Worm (Caenorhabditis elegans) whole organism, L4 larva: ENCODE measurements around the gene F25B5.5.

Experiments
- F26F4.8 ChIP-seq: fragments of 200-800 bp; sonication (Bioruptor generic); conservative IDR thresholded peaks from 2 replicates; pipeline ENCODE4 v1.3.6; 2022; ENCODE audit warnings: missing genetic modification characterization, missing compliant biosample characterization
- F44E2.7 ChIP-seq: fragments of 200-800 bp; sonication (Bioruptor generic); IDR thresholded peaks from 2 replicates; pipeline ENCODE4 v2.1.2; 2022; ENCODE audit warnings: missing genetic modification characterization, missing compliant biosample characterization
- F49E8.2 ChIP-seq: sonication (generic microtip); optimal IDR thresholded peaks from 2 replicates; lab custom pipeline; 2016; ENCODE audit warnings: missing compliant biosample characterization, mild to moderate bottlenecking, missing genetic modification characterization, borderline replicate concordance
- T20F7.1 ChIP-seq: fragments of 200-800 bp; sonication (Bioruptor generic); optimal IDR thresholded peaks from 2 replicates; lab custom pipeline; 2018; ENCODE audit warnings: mild to moderate bottlenecking, missing genetic modification characterization, missing compliant biosample characterization
- T26A8.4 ChIP-seq: fragments of 200-800 bp; sonication (Bioruptor generic); IDR thresholded peaks from 2 replicates; pipeline ENCODE4 v1.3.6; 2022; ENCODE audit warnings: missing genetic modification characterization, missing compliant biosample characterization
- Y75B8A.6 ChIP-seq: fragments of 200-800 bp; sonication (Bioruptor generic); IDR thresholded peaks from 2 replicates; pipeline ENCODE4 v1.3.6; 2022; ENCODE audit warnings: missing genetic modification reagents, missing genetic modification characterization, missing compliant biosample characterization
- aha-1 ChIP-seq: fragments of 150-350 bp; peaks from one replicate; lab custom pipeline; 2014; ENCODE audit warnings: missing biosample characterization, missing genetic modification characterization
- ama-1 ChIP-seq: fragments of 150-350 bp; optimal IDR thresholded peaks from 2 replicates; lab custom pipeline; 2014; ENCODE audit warnings: inconsistent platforms, mixed read lengths
- attf-4 ChIP-seq: sonication (generic microtip); optimal IDR thresholded peaks from 3 replicates; lab custom pipeline; 2017; ENCODE audit warnings: missing biosample characterization, missing genetic modification characterization
- ceh-44 ChIP-seq: fragments of 200-800 bp; sonication (Bioruptor generic); IDR thresholded peaks from 2 replicates; pipeline ENCODE4 v1.3.6; 2022; ENCODE audit warnings: missing genetic modification reagents, missing genetic modification characterization, missing compliant biosample characterization
- ceh-82 ChIP-seq: sonication (generic microtip); optimal IDR thresholded peaks from 2 replicates; lab custom pipeline; 2017; ENCODE audit warnings: missing biosample characterization, missing genetic modification characterization
- cey-2 ChIP-seq: sonication (generic microtip); optimal IDR thresholded peaks from 3 replicates; lab custom pipeline; 2017; ENCODE audit warnings: missing genetic modification characterization, mild to moderate bottlenecking, missing compliant biosample characterization, antibody characterized with exemption, borderline replicate concordance; ENCODE audit not compliant: insufficient read depth
- ctbp-1 ChIP-seq: fragments of 200-800 bp; sonication (Bioruptor generic); IDR thresholded peaks from 2 replicates; pipeline ENCODE4 v1.3.6; 2022; ENCODE audit warnings: missing genetic modification reagents, missing genetic modification characterization, missing compliant biosample characterization
- daf-12 ChIP-seq: fragments of 150-350 bp; optimal IDR thresholded peaks from 2 replicates; lab custom pipeline; 2014; ENCODE audit warnings: missing biosample characterization, missing genetic modification reagents, missing genetic modification characterization
- daf-16 ChIP-seq, 3 experiments: sonication (generic microtip); optimal IDR thresholded peaks; 2 replicates each; lab custom pipeline; 2016 to 2017; ENCODE audit warnings: missing genetic modification characterization in 3 of 3, missing genetic modification reagents in 3 of 3, mild to moderate bottlenecking in 2 of 3, missing compliant biosample characterization in 2 of 3, missing biosample characterization in 1 of 3, moderate library complexity in 1 of 3
- daf-8 ChIP-seq: fragments of 200-800 bp; sonication (Bioruptor generic); IDR thresholded peaks from 2 replicates; pipeline ENCODE4 v1.3.6; 2022; ENCODE audit warnings: missing genetic modification characterization, missing compliant biosample characterization
- dmd-9 ChIP-seq: fragments of 200-800 bp; sonication (Bioruptor generic); IDR thresholded peaks from 2 replicates; pipeline ENCODE4 v1.3.6; 2022; ENCODE audit warnings: missing genetic modification reagents, missing genetic modification characterization, missing compliant biosample characterization
- dpl-1 ChIP-seq: fragments of 150-350 bp; optimal IDR thresholded peaks from 2 replicates; lab custom pipeline; 2014; ENCODE audit warnings: missing biosample characterization, missing genetic modification reagents, missing genetic modification characterization
- dve-1 ChIP-seq: sonication (generic microtip); optimal IDR thresholded peaks from 2 replicates; lab custom pipeline; 2017; ENCODE audit warnings: antibody characterized with exemption, mild to moderate bottlenecking, missing genetic modification characterization, missing compliant biosample characterization; ENCODE audit not compliant: insufficient read depth
- egl-27 ChIP-seq: sonication (generic microtip); optimal IDR thresholded peaks from 3 replicates; lab custom pipeline; 2017; ENCODE audit warnings: missing biosample characterization, missing genetic modification reagents, missing genetic modification characterization
- egl-43 ChIP-seq: fragments of 200-800 bp; sonication (Bioruptor generic); IDR thresholded peaks from 2 replicates; pipeline ENCODE4 v1.3.6; 2022; ENCODE audit warnings: missing genetic modification reagents, missing genetic modification characterization, missing compliant biosample characterization
- gei-8 ChIP-seq: fragments of 200-800 bp; sonication (Bioruptor generic); optimal IDR thresholded peaks from 2 replicates; lab custom pipeline; 2018; ENCODE audit warnings: mild to moderate bottlenecking, missing genetic modification characterization, missing compliant biosample characterization
- hlh-11 ChIP-seq: fragments of 200-800 bp; sonication (Bioruptor generic); optimal IDR thresholded peaks from 2 replicates; lab custom pipeline; 2018; ENCODE audit warnings: mild to moderate bottlenecking, missing genetic modification characterization, missing compliant biosample characterization
- hlh-30 ChIP-seq: sonication (generic microtip); optimal IDR thresholded peaks from 2 replicates; lab custom pipeline; 2017; ENCODE audit warnings: antibody characterized with exemption, mild to moderate bottlenecking, missing genetic modification characterization, missing compliant biosample characterization; ENCODE audit not compliant: insufficient read depth
- lim-7 ChIP-seq: fragments of 200-800 bp; sonication (Bioruptor generic); IDR thresholded peaks from 2 replicates; pipeline ENCODE4 v1.3.6; 2022; ENCODE audit warnings: missing genetic modification characterization, missing compliant biosample characterization
- madf-5 ChIP-seq, 2 experiments: fragments of 200-800 bp; sonication (Bioruptor generic); IDR thresholded peaks; 2 replicates each; pipeline ENCODE4 v1.3.6; 2022; ENCODE audit warnings: missing compliant biosample characterization in 2 of 2, missing genetic modification characterization in 2 of 2
- madf-9 ChIP-seq: fragments of 200-800 bp; sonication (Bioruptor generic); conservative IDR thresholded peaks from 2 replicates; pipeline ENCODE4 v1.3.6; 2022; ENCODE audit warnings: missing genetic modification reagents, missing genetic modification characterization, missing compliant biosample characterization
- mdl-1 ChIP-seq, 2 experiments: fragments of 150-350 bp in 1 of 2; sonication (generic microtip) in 1 of 2; optimal IDR thresholded peaks; 2 replicates each; lab custom pipeline; 2014 to 2017; ENCODE audit warnings: missing biosample characterization in 2 of 2, missing genetic modification characterization in 2 of 2
- mxl-2 ChIP-seq: fragments of 200-800 bp; sonication (Bioruptor generic); conservative IDR thresholded peaks from 2 replicates; pipeline ENCODE4 v1.3.6; 2022; ENCODE audit warnings: missing genetic modification reagents, missing genetic modification characterization, missing compliant biosample characterization
- nhr-10 ChIP-seq: fragments of 150-350 bp; optimal IDR thresholded peaks from 2 replicates; lab custom pipeline; 2014; ENCODE audit warnings: missing biosample characterization, missing genetic modification characterization
- nhr-11 ChIP-seq: fragments of 150-350 bp; optimal IDR thresholded peaks from 2 replicates; lab custom pipeline; 2014; ENCODE audit warnings: missing biosample characterization, missing genetic modification characterization
- nhr-25 ChIP-seq: sonication (generic microtip); optimal IDR thresholded peaks from 2 replicates; lab custom pipeline; 2017; ENCODE audit warnings: missing genetic modification characterization, mild to moderate bottlenecking, missing compliant biosample characterization, antibody characterized with exemption, moderate library complexity, borderline replicate concordance; ENCODE audit not compliant: insufficient read depth
- nhr-41 ChIP-seq: fragments of 200-800 bp; sonication (Bioruptor generic); IDR thresholded peaks from 2 replicates; pipeline ENCODE4 v1.3.6; 2022; ENCODE audit warnings: missing genetic modification reagents, missing genetic modification characterization, missing compliant biosample characterization
- nhr-42 ChIP-seq: fragments of 200-800 bp; sonication (Bioruptor generic); IDR thresholded peaks from 2 replicates; pipeline ENCODE4 v1.3.6; 2022; ENCODE audit warnings: missing genetic modification characterization, missing compliant biosample characterization
- nhr-48 ChIP-seq: sonication (generic microtip); optimal IDR thresholded peaks from 2 replicates; lab custom pipeline; 2016; ENCODE audit warnings: mild to moderate bottlenecking, missing genetic modification characterization, missing compliant biosample characterization
- pha-4 ChIP-seq, 2 experiments: fragments of 150-350 bp in 1 of 2; fragments of 200-800 bp in 1 of 2; sonication (Bioruptor generic) in 1 of 2; IDR thresholded peaks in 1 of 2; optimal IDR thresholded peaks in 1 of 2; 2 replicates each; pipeline versions ENCODE4 v1.3.6 to Lab custom; 2014 to 2022; ENCODE audit warnings: missing genetic modification characterization in 2 of 2, missing genetic modification reagents in 2 of 2, missing biosample characterization in 1 of 2, missing compliant biosample characterization in 1 of 2
- pqm-1 ChIP-seq: sonication (generic microtip); optimal IDR thresholded peaks from 2 replicates; lab custom pipeline; 2017; ENCODE audit warnings: missing biosample characterization, missing genetic modification characterization
- set-16 ChIP-seq: fragments of 200-800 bp; sonication (Bioruptor generic); IDR thresholded peaks from 2 replicates; pipeline ENCODE4 v1.3.6; 2022; ENCODE audit warnings: missing genetic modification reagents, missing genetic modification characterization, missing compliant biosample characterization
- snpc-4 ChIP-seq: fragments of 150-350 bp; optimal IDR thresholded peaks from 2 replicates; lab custom pipeline; 2014; ENCODE audit warnings: missing biosample characterization, missing genetic modification characterization
- spr-1 ChIP-seq: sonication (generic microtip); optimal IDR thresholded peaks from 2 replicates; lab custom pipeline; 2016; ENCODE audit warnings: mild to moderate bottlenecking, missing genetic modification characterization, missing compliant biosample characterization
- spr-3 ChIP-seq: fragments of 200-800 bp; sonication (Bioruptor generic); optimal IDR thresholded peaks from 2 replicates; lab custom pipeline; 2018; ENCODE audit warnings: mild to moderate bottlenecking, missing genetic modification characterization, missing compliant biosample characterization
- unc-130 ChIP-seq: sonication (generic microtip); optimal IDR thresholded peaks from 2 replicates; lab custom pipeline; 2016; ENCODE audit warnings: missing genetic modification reagents, missing genetic modification characterization, missing compliant biosample characterization
- zag-1 ChIP-seq: fragments of 150-350 bp; optimal IDR thresholded peaks from 2 replicates; lab custom pipeline; 2014; ENCODE audit warnings: missing biosample characterization, missing genetic modification characterization
- ztf-7 ChIP-seq: fragments of 150-350 bp; optimal IDR thresholded peaks from 2 replicates; lab custom pipeline; 2014; ENCODE audit warnings: missing biosample characterization, missing genetic modification characterization

F25B5.5 gene

ce11 chrIII:5940525-5940974 lies 5.4 kb downstream of the F25B5.5 start (continued):
- no peak for TF ChIP-seq daf-16 (GFP tag; optimal IDR thresholded peaks at IDR 0.05; lab: Kevin White, UChicago)
- TF ChIP-seq daf-16 (tag; optimal IDR thresholded peaks at IDR 0.05; lab: Kevin White, UChicago): peak; percentile 36
- peak; percentile 42 for TF ChIP-seq pqm-1 (tag; lab: Kevin White, UChicago)
- no peak for TF ChIP-seq attf-4
- no peak for TF ChIP-seq spr-3 (GFP tag; lab: Kevin White, UChicago)
- TF ChIP-seq nhr-11: peak; percentile 66
- TF ChIP-seq nhr-42 (GFP tag; lab: Robert Waterston, UW): no peak
- no peak for TF ChIP-seq dpl-1 (GFP tag; lab: Kevin White, UChicago)
- TF ChIP-seq zag-1 (tag; lab: Kevin White, UChicago): no peak

ce11 chrIII:5939453-5940296 lies 6.2 kb downstream of the F25B5.5 start, which contains the start of gene ubq-1:
Gene ubq-1, plus strand, starts transcription at chrIII:5940254.
- TF ChIP-seq set-16 (no peak), Y75B8A.6 (GFP tag; lab: Robert Waterston, UW) (no peak), madf-5 (GFP tag; IDR thresholded peaks at IDR 0.05; lab: Robert Waterston, UW) (0 out of 4 replicates have a peak, but pooled peaks of 1 of the 2 experiments have one; percentile 61), egl-43 (GFP tag; lab: Robert Waterston, UW) (peak; percentile 37; the same call in 1 of the 2 replicates), ctbp-1 (GFP tag; lab: Robert Waterston, UW) (peak; percentile 51), daf-16 (GFP tag; optimal IDR thresholded peaks at IDR 0.05; lab: Kevin White, UChicago) (no peak), daf-16 (tag; optimal IDR thresholded peaks at IDR 0.05; lab: Kevin White, UChicago) (peak; percentile 0), nhr-10 (tag; lab: Kevin White, UChicago) (no peak), nhr-48 (tag; lab: Kevin White, UChicago) (no peak), spr-3 (GFP tag; lab: Kevin White, UChicago) (no peak), cey-2 (tag; lab: Kevin White, UChicago) (no peak), daf-12 (no peak), lim-7 (0 out of 2 replicates have a peak, but pooled peaks have one; percentile 42), nhr-41 (GFP tag; lab: Robert Waterston, UW) (no peak), T26A8.4 (GFP tag; lab: Robert Waterston, UW) (peak; percentile 25), aha-1 (peak; percentile 48), ztf-7 (tag; lab: Kevin White, UChicago) (peak; percentile 12), F26F4.8 (GFP tag; lab: Robert Waterston, UW) (no peak), hlh-11 (no peak), dmd-9 (GFP tag; lab: Robert Waterston, UW) (no peak; the same call in 1 of the 2 replicates), F44E2.7 (no peak), T20F7.1 (GFP tag; lab: Kevin White, UChicago) (peak; percentile 12), snpc-4 (tag; lab: Kevin White, UChicago) (no peak), spr-1 (tag; lab: Kevin White, UChicago) (no peak), nhr-25 (no peak), gei-8 (no peak), F49E8.2 (tag; lab: Kevin White, UChicago) (no peak), dve-1 (tag; lab: Kevin White, UChicago) (no peak), madf-9 (GFP tag; lab: Robert Waterston, UW) (no peak), daf-8 (GFP tag; lab: Robert Waterston, UW) (no peak), mxl-2 (no peak), pha-4 (GFP tag; IDR thresholded peaks at IDR 0.05; lab: Robert Waterston, UW) (peak; percentile 27; the same call in 1 of the 2 replicates), pha-4 (tag; optimal IDR thresholded peaks at IDR 0.05; lab: Kevin White, UChicago) (no peak), mdl-1 (tag; optimal IDR thresholded peaks at IDR 0.05; lab: Kevin White, UChicago) (no peak), hlh-30 (tag; lab: Kevin White, UChicago) (peak; percentile 92), attf-4 (no peak), ceh-44 (GFP tag; lab: Robert Waterston, UW) (0 out of 2 replicates have a peak, but pooled peaks have one; percentile 1), egl-27 (tag; lab: Kevin White, UChicago) (no peak), dpl-1 (GFP tag; lab: Kevin White, UChicago) (no peak), ceh-82 (tag; lab: Kevin White, UChicago) (no peak), nhr-42 (GFP tag; lab: Robert Waterston, UW) (no peak), ama-1 (lab: Kevin White, UChicago) (no peak), unc-130 (no peak)
